Worm (Caenorhabditis elegans) whole organism, L1 larva: Measurements from ENCODE around the gene K01D12.7.

ENCODE experiments used
- aly-2 ChIP-seq: fragments of 150-350 bp; optimal IDR thresholded peaks from 2 replicates; lab custom pipeline; 2014; ENCODE audit warnings: missing biosample characterization, missing genetic modification characterization
- ama-1 ChIP-seq: fragments of 150-350 bp; optimal IDR thresholded peaks from 2 replicates; lab custom pipeline; 2014
- fos-1 ChIP-seq: fragments of 150-350 bp; optimal IDR thresholded peaks from 2 replicates; lab custom pipeline; 2014; ENCODE audit warnings: missing biosample characterization, missing genetic modification characterization
- hpl-2 ChIP-seq: fragments of 150-350 bp; optimal IDR thresholded peaks from 2 replicates; lab custom pipeline; 2014; ENCODE audit warnings: missing biosample characterization, missing genetic modification reagents, missing genetic modification characterization
- lin-39 ChIP-seq: fragments of 150-350 bp; optimal IDR thresholded peaks from 2 replicates; lab custom pipeline; 2014; ENCODE audit warnings: missing biosample characterization, missing genetic modification reagents, missing genetic modification characterization
- nhr-237 ChIP-seq: fragments of 150-350 bp; optimal IDR thresholded peaks from 2 replicates; lab custom pipeline; 2014; ENCODE audit warnings: missing biosample characterization, missing genetic modification characterization
- nhr-28 ChIP-seq: fragments of 150-350 bp; optimal IDR thresholded peaks from 2 replicates; lab custom pipeline; 2014; ENCODE audit warnings: missing biosample characterization, missing genetic modification characterization
- nhr-47 ChIP-seq: sonication (generic microtip); optimal IDR thresholded peaks from 2 replicates; lab custom pipeline; 2016; ENCODE audit warnings: mild to moderate bottlenecking, missing genetic modification characterization, moderate library complexity, missing compliant biosample characterization
- nhr-77 ChIP-seq: fragments of 150-350 bp; optimal IDR thresholded peaks from 2 replicates; lab custom pipeline; 2014; ENCODE audit warnings: missing biosample characterization, missing genetic modification characterization
- skn-1 ChIP-seq: fragments of 150-350 bp; optimal IDR thresholded peaks from 2 replicates; lab custom pipeline; 2014; ENCODE audit warnings: missing biosample characterization, missing genetic modification characterization
- sox-4 ChIP-seq: sonication (generic microtip); optimal IDR thresholded peaks from 2 replicates; lab custom pipeline; 2016; ENCODE audit warnings: missing genetic modification characterization, missing compliant biosample characterization
- tbx-2 ChIP-seq: sonication (generic microtip); optimal IDR thresholded peaks from 2 replicates; lab custom pipeline; 2016; ENCODE audit warnings: missing genetic modification characterization, missing compliant biosample characterization
- unc-86 ChIP-seq: sonication (generic microtip); optimal IDR thresholded peaks from 2 replicates; lab custom pipeline; 2016; ENCODE audit warnings: missing genetic modification characterization, missing compliant biosample characterization
- ztf-4 ChIP-seq: fragments of 150-350 bp; optimal IDR thresholded peaks from 2 replicates; lab custom pipeline; 2014; ENCODE audit warnings: missing biosample characterization, missing genetic modification characterization

DNA sequence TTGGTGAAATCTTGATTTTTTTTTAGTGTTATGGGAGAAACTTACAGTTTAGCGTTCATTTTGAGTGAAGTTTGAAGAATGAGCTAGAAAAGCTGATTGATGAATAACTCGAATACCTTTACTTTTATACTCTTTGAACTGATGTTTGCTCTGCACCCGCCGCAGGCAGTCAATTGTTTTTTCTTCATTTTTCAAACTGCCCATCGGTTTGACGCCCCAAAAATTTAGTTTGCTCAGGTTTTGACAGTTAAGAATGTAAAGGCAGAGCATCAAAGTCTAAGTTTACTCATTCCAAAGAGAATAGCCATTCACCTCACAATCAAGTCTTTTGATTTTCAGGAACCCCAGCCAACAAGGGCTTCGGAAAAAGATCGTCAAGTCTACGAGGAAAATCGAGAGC, 39.6 kb downstream of the K01D12.7 start, which contains the start of gene fipr-1:
- TF ChIP-seq nhr-28 (tag; lab: Kevin White, UChicago) (no peak), tbx-2 (tag; lab: Kevin White, UChicago) (no peak), skn-1 (tag; lab: Kevin White, UChicago) (no peak), lin-39 (no peak), nhr-237 (tag; lab: Kevin White, UChicago) (no peak), ztf-4 (tag; lab: Kevin White, UChicago) (no peak), nhr-77 (tag; lab: Kevin White, UChicago) (no peak), fos-1 (tag; lab: Kevin White, UChicago) (no peak), hpl-2 (GFP tag; lab: Kevin White, UChicago) (no peak), sox-4 (tag; lab: Kevin White, UChicago) (no peak), aly-2 (tag; lab: Kevin White, UChicago) (no peak), ama-1 (lab: Kevin White, UChicago) (no peak), nhr-47 (no peak), unc-86 (tag; lab: Kevin White, UChicago) (no peak)
